Fruit fly (Drosophila melanogaster): Measurements from ENCODE around the gene Tudor-SN.

The Tudor-SN gene

dm6 chr3L:264378-265151 is at the start of gene Tudor-SN, which contains the start of gene mRpL17 (continued):
- no peak for TF ChIP-seq HHEX (GFP tag; optimal IDR thresholded peaks at IDR 0.05)
- peak; percentile 84 for TF ChIP-seq Doc3 (GFP tag; IDR thresholded peaks at IDR 0.05; ENCODE audit: partially characterized antibody)
- no peak for TF ChIP-seq bowl (GFP tag; IDR thresholded peaks at IDR 0.05)
- no peak for TF ChIP-seq da (GFP tag; optimal IDR thresholded peaks at IDR 0.05)
- no peak for TF ChIP-seq luna (GFP tag; optimal IDR thresholded peaks at IDR 0.05)
- TF ChIP-seq Hr3 (GFP tag; optimal IDR thresholded peaks at IDR 0.05), result peak; percentile 65
- no peak for TF ChIP-seq Bteb2 (GFP tag; optimal IDR thresholded peaks at IDR 0.05)
- peak; percentile 55 for TF ChIP-seq Sry-β (GFP tag; optimal IDR thresholded peaks at IDR 0.05)
- TF ChIP-seq CHES-1-like (GFP tag; optimal IDR thresholded peaks at IDR 0.05), result no peak
- no peak for TF ChIP-seq CG6813 (GFP tag; optimal IDR thresholded peaks at IDR 0.05)
- peak; percentile 95 for TF ChIP-seq CG7963 (GFP tag; IDR thresholded peaks at IDR 0.05; ENCODE audit: partially characterized antibody)
- no peak for TF ChIP-seq HLHmδ (GFP tag; optimal IDR thresholded peaks at IDR 0.05)
- no peak for TF ChIP-seq zfh1 (GFP tag; IDR thresholded peaks at IDR 0.05)
- TF ChIP-seq Sox102F (GFP tag; optimal IDR thresholded peaks at IDR 0.05), result no peak
- no peak for TF ChIP-seq Ravus (GFP tag; IDR thresholded peaks at IDR 0.05)
- TF ChIP-seq chn (GFP tag; optimal IDR thresholded peaks at IDR 0.05), result peak; percentile 4
- TF ChIP-seq slp2 (GFP tag; optimal IDR thresholded peaks at IDR 0.05), result no peak
- no peak for TF ChIP-seq CG11695 (GFP tag; IDR thresholded peaks at IDR 0.05)
- no peak for TF ChIP-seq CG10565 (GFP tag; optimal IDR thresholded peaks at IDR 0.05)
- no peak for TF ChIP-seq CG5953 (GFP tag; IDR thresholded peaks at IDR 0.05)
- TF ChIP-seq CG18262 (tag; optimal IDR thresholded peaks at IDR 0.05), result peak; percentile 57
- TF ChIP-seq dmrt11E (tag; optimal IDR thresholded peaks at IDR 0.05), result peak; percentile 36
- TF ChIP-seq CG32772 (GFP tag; IDR thresholded peaks at IDR 0.05), result no peak
- TF ChIP-seq ssp (GFP tag; IDR thresholded peaks at IDR 0.05), result no peak; the same call in 1 of the 2 replicates
- TF ChIP-seq CG12769 (tag; optimal IDR thresholded peaks at IDR 0.05), result no peak
- TF ChIP-seq CG12391 (tag; optimal IDR thresholded peaks at IDR 0.05), result peak; percentile 79
- TF ChIP-seq Hmr (GFP tag; optimal IDR thresholded peaks at IDR 0.05), result peak; percentile 62
- peak; percentile 14 for TF ChIP-seq BtbVII (GFP tag; optimal IDR thresholded peaks at IDR 0.05)
- no peak for TF ChIP-seq ap (GFP tag; IDR thresholded peaks at IDR 0.05)
- TF ChIP-seq Ets97D (GFP tag; optimal IDR thresholded peaks at IDR 0.05), result peak; percentile 42
- TF ChIP-seq ftz-f1 (GFP tag; optimal IDR thresholded peaks at IDR 0.05), result no peak
- no peak for TF ChIP-seq CG11696 (GFP tag; IDR thresholded peaks at IDR 0.05)
- peak; percentile 31 for TF ChIP-seq CG3281 (GFP tag; optimal IDR thresholded peaks at IDR 0.05)
- TF ChIP-seq NC2β (GFP tag; optimal IDR thresholded peaks at IDR 0.05), result peak; percentile 6
- TF ChIP-seq crc (GFP tag; optimal IDR thresholded peaks at IDR 0.05), result no peak
- no peak for TF ChIP-seq fu2 (GFP tag; optimal IDR thresholded peaks at IDR 0.05)
- TF ChIP-seq cwo (GFP tag; optimal IDR thresholded peaks at IDR 0.05), result no peak
- no peak for TF ChIP-seq Abd-B (GFP tag; optimal IDR thresholded peaks at IDR 0.05)
- TF ChIP-seq CG10209 (GFP tag; optimal IDR thresholded peaks at IDR 0.05), result peak; percentile 39
- TF ChIP-seq lbe (GFP tag; optimal IDR thresholded peaks at IDR 0.05), result peak; percentile 66
- no peak for TF ChIP-seq eve (GFP tag; optimal IDR thresholded peaks at IDR 0.05)
- TF ChIP-seq dm (GFP tag; optimal IDR thresholded peaks at IDR 0.05), result no peak
- TF ChIP-seq bsh (GFP tag; optimal IDR thresholded peaks at IDR 0.05), result peak in 1 of 2 experiments; percentile 11
- TF ChIP-seq CG1602 (GFP tag; optimal IDR thresholded peaks at IDR 0.05), result peak; percentile 17
- no peak for TF ChIP-seq Hr39 (optimal IDR thresholded peaks at IDR 0.05)
- TF ChIP-seq insv (GFP tag; optimal IDR thresholded peaks at IDR 0.05), result no peak
- TF ChIP-seq CG12659 (GFP tag; optimal IDR thresholded peaks at IDR 0.05), result peak; percentile 61
- TF ChIP-seq Med (GFP tag), result peak; percentile 62
- TF ChIP-seq CG2875 (GFP tag; optimal IDR thresholded peaks at IDR 0.05), result no peak
- peak; percentile 69 for TF ChIP-seq CG2712 (tag; optimal IDR thresholded peaks at IDR 0.05)
